Fruit fly (Drosophila melanogaster): ENCODE results near the gene CG4766.

The CG4766 gene

DNA sequence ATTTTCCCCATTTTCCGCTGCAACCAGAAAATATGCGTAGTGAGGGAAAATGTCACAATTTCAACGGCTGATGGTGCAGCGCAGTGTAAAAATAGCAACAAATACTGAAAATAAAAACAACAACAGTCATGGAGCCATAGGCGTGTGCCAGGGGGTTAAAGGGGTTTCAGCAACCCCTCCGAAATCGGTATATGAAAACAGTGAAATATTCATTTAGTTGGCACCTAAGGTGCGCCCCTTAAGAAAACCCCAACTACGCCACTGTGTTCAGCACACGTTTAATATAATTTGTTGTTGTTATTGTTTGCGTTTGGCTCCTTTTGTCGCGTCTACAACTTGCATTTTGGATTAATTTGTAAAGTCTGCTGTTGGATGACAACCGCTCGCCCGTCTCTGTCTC, 28.6 kb downstream of the CG4766 start (continued):
- TF ChIP-seq Opbp (GFP tag; IDR thresholded peaks at IDR 0.05; ENCODE audit: partially characterized antibody) = no peak
- no peak for TF ChIP-seq CG15479 (GFP tag; optimal IDR thresholded peaks at IDR 0.05)
- no peak for TF ChIP-seq CG8924 (tag; optimal IDR thresholded peaks at IDR 0.05)
- TF ChIP-seq lola (GFP tag; optimal IDR thresholded peaks at IDR 0.05) = peak in 1 of 3 experiments; percentile 10
- no peak for TF ChIP-seq CG12299 (tag; optimal IDR thresholded peaks at IDR 0.05)
- TF ChIP-seq CG7556 (GFP tag; optimal IDR thresholded peaks at IDR 0.05) = no peak
- TF ChIP-seq B-H2 (GFP tag; optimal IDR thresholded peaks at IDR 0.05) = no peak
- no peak for TF ChIP-seq YL-1 (GFP tag; optimal IDR thresholded peaks at IDR 0.05)
- peak; percentile 32 for TF ChIP-seq CG2678 (tag; optimal IDR thresholded peaks at IDR 0.05)
- no peak for TF ChIP-seq CG33557 (GFP tag; optimal IDR thresholded peaks at IDR 0.05)
- TF ChIP-seq Poxn (GFP tag; IDR thresholded peaks at IDR 0.05) = no peak
- no peak for TF ChIP-seq bowl (GFP tag; IDR thresholded peaks at IDR 0.05)
- TF ChIP-seq Ets65A (GFP tag) = peak; percentile 88
- no peak for TF ChIP-seq CG6272 (GFP tag; IDR thresholded peaks at IDR 0.05)
- no peak for TF ChIP-seq her (GFP tag; optimal IDR thresholded peaks at IDR 0.05)
- no peak for TF ChIP-seq Spps (tag; optimal IDR thresholded peaks at IDR 0.05)
- no peak for TF ChIP-seq inv (GFP tag; IDR thresholded peaks at IDR 0.05; ENCODE audit: partially characterized antibody)
- TF ChIP-seq CG16813 (GFP tag; IDR thresholded peaks at IDR 0.05; ENCODE audit: partially characterized antibody) = no peak
- peak; percentile 59; the same call in 1 of the 2 replicates for TF ChIP-seq ara (GFP tag; IDR thresholded peaks at IDR 0.05)
- no peak for TF ChIP-seq CG12104 (GFP tag; optimal IDR thresholded peaks at IDR 0.05)
- peak; percentile 0 for TF ChIP-seq CG17385 (GFP tag; optimal IDR thresholded peaks at IDR 0.05)
- TF ChIP-seq Gug (GFP tag; IDR thresholded peaks at IDR 0.05) = peak; percentile 55; the same call in 2 of the 4 replicates
- TF ChIP-seq C15 (GFP tag; IDR thresholded peaks at IDR 0.05) = no peak
- TF ChIP-seq zen2 (GFP tag; IDR thresholded peaks at IDR 0.05; ENCODE audit: partially characterized antibody) = no peak
- peak; percentile 10 for TF ChIP-seq CoRest (tag; optimal IDR thresholded peaks at IDR 0.05)
- TF ChIP-seq Hand (GFP tag; optimal IDR thresholded peaks at IDR 0.05) = no peak
- no peak for TF ChIP-seq CG34376 (GFP tag; optimal IDR thresholded peaks at IDR 0.05)
- no peak for TF ChIP-seq CG9215 (GFP tag; IDR thresholded peaks at IDR 0.05)
- TF ChIP-seq ems (GFP tag; optimal IDR thresholded peaks at IDR 0.05) = no peak
- no peak for TF ChIP-seq Adf1 (GFP tag; IDR thresholded peaks at IDR 0.05)
- TF ChIP-seq CG9797 (GFP tag; optimal IDR thresholded peaks at IDR 0.05) = no peak
- no peak for TF ChIP-seq seq (GFP tag; IDR thresholded peaks at IDR 0.05)
- TF ChIP-seq exex (tag; optimal IDR thresholded peaks at IDR 0.05) = no peak
- TF ChIP-seq HLH4C (GFP tag; IDR thresholded peaks at IDR 0.05; ENCODE audit: partially characterized antibody) = no peak
- TF ChIP-seq CG9609 (GFP tag; optimal IDR thresholded peaks at IDR 0.05) = peak; percentile 9
- no peak for TF ChIP-seq fru (optimal IDR thresholded peaks at IDR 0.05)
- TF ChIP-seq stwl (tag; optimal IDR thresholded peaks at IDR 0.05) = no peak
- 0 out of 2 replicates have a peak, but pooled peaks have one; percentile 24 for TF ChIP-seq sim (GFP tag; IDR thresholded peaks at IDR 0.05)
- no peak for TF ChIP-seq aop (GFP tag; IDR thresholded peaks at IDR 0.05)
- TF ChIP-seq CG3065 (GFP tag; optimal IDR thresholded peaks at IDR 0.05) = no peak
- no peak for TF ChIP-seq jigr1 (GFP tag; IDR thresholded peaks at IDR 0.05)
- no peak for TF ChIP-seq gcm (GFP tag; optimal IDR thresholded peaks at IDR 0.05)
- TF ChIP-seq Gsc (GFP tag; IDR thresholded peaks at IDR 0.05) = peak; percentile 40; the same call in 1 of the 2 replicates
- TF ChIP-seq Atf3 (GFP tag; optimal IDR thresholded peaks at IDR 0.05) = peak; percentile 7
- TF ChIP-seq pnt (GFP tag; optimal IDR thresholded peaks at IDR 0.05) = no peak
- TF ChIP-seq CG9876 (GFP tag; optimal IDR thresholded peaks at IDR 0.05) = no peak
- no peak for TF ChIP-seq bbx (GFP tag; IDR thresholded peaks at IDR 0.05; ENCODE audit: partially characterized antibody)
- no peak for TF ChIP-seq zf30C (GFP tag; optimal IDR thresholded peaks at IDR 0.05)
- no peak for TF ChIP-seq cato (GFP tag; optimal IDR thresholded peaks at IDR 0.05; ENCODE audit: borderline replicate concordance)
- peak; percentile 55; the same call in 1 of the 2 replicates for TF ChIP-seq CG14441 (GFP tag; IDR thresholded peaks at IDR 0.05)
- no peak for TF ChIP-seq tap (tag; optimal IDR thresholded peaks at IDR 0.05)

Measured in whole organism, embryonic.